Worm (Caenorhabditis elegans): Measurements from ENCODE around the gene tra-1.

The tra-1 gene

ce11 chrIII:11195140-11195539 lies at the start of gene tra-1:
Gene tra-1, minus strand, starts transcription at chrIII:11195201.
- no peak for TF ChIP-seq Y56A3A.18 (GFP tag; IDR thresholded peaks at IDR 0.05)
- TF ChIP-seq ztf-28 (GFP tag; IDR thresholded peaks at IDR 0.05), result no peak
- no peak for TF ChIP-seq lag-1 (GFP tag; IDR thresholded peaks at IDR 0.05)
- TF ChIP-seq hmg-20 (GFP tag; IDR thresholded peaks at IDR 0.05), result no peak
- TF ChIP-seq tbp1 (GFP tag; optimal IDR thresholded peaks at IDR 0.05), result no peak
- TF ChIP-seq lin-54 (GFP tag; optimal IDR thresholded peaks at IDR 0.05), result peak; percentile 37
- TF ChIP-seq madf-8 (GFP tag; conservative IDR thresholded peaks at IDR 0.05), result peak; percentile 17; the same call in 1 of the 2 replicates
- no peak for TF ChIP-seq B0035.1 (tag; optimal IDR thresholded peaks at IDR 0.05)
- TF ChIP-seq rpc-1 (optimal IDR thresholded peaks at IDR 0.05), result no peak
- TF ChIP-seq rpc-1 (tag; optimal IDR thresholded peaks at IDR 0.05), result no peak
- TF ChIP-seq F23B12.7 (tag; optimal IDR thresholded peaks at IDR 0.05; ENCODE audit: insufficient read depth), result no peak
- TF ChIP-seq die-1 (tag; optimal IDR thresholded peaks at IDR 0.05), result no peak
- no peak for TF ChIP-seq T07F8.4 (tag; optimal IDR thresholded peaks at IDR 0.05)
- TF ChIP-seq Y79H2A.3 (GFP tag; conservative IDR thresholded peaks at IDR 0.05), result no peak
- TF ChIP-seq lin-40 (tag; optimal IDR thresholded peaks at IDR 0.05), result no peak
- TF ChIP-seq efl-1 (GFP tag; optimal IDR thresholded peaks at IDR 0.05), result peak; percentile 4
- no peak for TF ChIP-seq egl-18 (GFP tag; IDR thresholded peaks at IDR 0.05)
- TF ChIP-seq ceh-91 (GFP tag; IDR thresholded peaks at IDR 0.05), result no peak
- TF ChIP-seq sptf-2 (GFP tag; optimal IDR thresholded peaks at IDR 0.05), result no peak
- no peak for TF ChIP-seq ccch-3 (GFP tag; optimal IDR thresholded peaks at IDR 0.05)
- TF ChIP-seq pha-4 (tag; optimal IDR thresholded peaks at IDR 0.05), result no peak
- no peak for TF ChIP-seq ama-1 (optimal IDR thresholded peaks at IDR 0.05)
- no peak for TF ChIP-seq ama-1 (GFP tag; optimal IDR thresholded peaks at IDR 0.05)
- peak; percentile 73 for TF ChIP-seq xnd-1 (tag; optimal IDR thresholded peaks at IDR 0.05)
- TF ChIP-seq B0019.2 (GFP tag; conservative IDR thresholded peaks at IDR 0.05), result no peak
- peak; percentile 75 for TF ChIP-seq madf-6 (GFP tag; IDR thresholded peaks at IDR 0.05)
- TF ChIP-seq dpl-1 (GFP tag; optimal IDR thresholded peaks at IDR 0.05), result no peak
- TF ChIP-seq C17E4.6 (GFP tag; IDR thresholded peaks at IDR 0.05), result no peak
- TF ChIP-seq lsl-1 (GFP tag; optimal IDR thresholded peaks at IDR 0.05), result peak; percentile 79
- peak; percentile 81 for TF ChIP-seq F33H1.4 (GFP tag; IDR thresholded peaks at IDR 0.05)
- no peak for TF ChIP-seq ztf-22 (GFP tag; optimal IDR thresholded peaks at IDR 0.05)
- no peak for TF ChIP-seq F49E8.2 (tag; optimal IDR thresholded peaks at IDR 0.05; ENCODE audit: insufficient read depth)
- no peak for TF ChIP-seq fkh-3 (tag; optimal IDR thresholded peaks at IDR 0.05)
- no peak for TF ChIP-seq nhr-179 (tag; optimal IDR thresholded peaks at IDR 0.05)

- TF ChIP-seq Y56A3A.18 (GFP tag; IDR thresholded peaks at IDR 0.05) (no peak), rpc-1 (optimal IDR thresholded peaks at IDR 0.05) (no peak), rpc-1 (tag; optimal IDR thresholded peaks at IDR 0.05) (no peak), athp-1 (tag; optimal IDR thresholded peaks at IDR 0.05) (no peak), attf-5 (GFP tag; optimal IDR thresholded peaks at IDR 0.05) (peak; percentile 25), nhr-80 (tag; optimal IDR thresholded peaks at IDR 0.05) (peak; percentile 15), cebp-1 (GFP tag; IDR thresholded peaks at IDR 0.05) (peak; percentile 94), cebp-1 (tag; optimal IDR thresholded peaks at IDR 0.05) (peak; percentile 96), mel-28 (tag; optimal IDR thresholded peaks at IDR 0.05; ENCODE audit: borderline replicate concordance) (no peak), hsf-1 (GFP tag; IDR thresholded peaks at IDR 0.05) (peak; percentile 53; the same call in 1 of the 2 replicates)
Measured at ce11 chrIII:11244338-11244737, 49.3 kb upstream of the tra-1 start.

Data from whole organism, young adult.